Worm (Caenorhabditis elegans) whole organism, young adult: ENCODE results near the gene C08B6.3.
A peak's percentile ranks its signal among the peaks of the same experiment; 100 is the strongest.

Source experiments
- C06A6.2 ChIP-seq: fragments of 200-800 bp; sonication (Bioruptor generic); conservative IDR thresholded peaks from 2 replicates; pipeline ENCODE4 v1.3.6; 2022; ENCODE audit warnings: missing genetic modification characterization, missing compliant biosample characterization
- C17E4.6 ChIP-seq: fragments of 200-800 bp; sonication (Bioruptor generic); IDR thresholded peaks from 2 replicates; pipeline ENCODE4 v1.3.6; 2022; ENCODE audit warnings: missing genetic modification reagents, missing genetic modification characterization, missing compliant biosample characterization
- D2030.7 ChIP-seq: fragments of 200-800 bp; sonication (Bioruptor generic); IDR thresholded peaks from 2 replicates; pipeline ENCODE4 v1.3.6; 2022; ENCODE audit warnings: missing genetic modification reagents, missing genetic modification characterization, missing compliant biosample characterization
- F22D6.2 ChIP-seq: sonication (generic microtip); optimal IDR thresholded peaks from 2 replicates; lab custom pipeline; 2016; ENCODE audit warnings: mild to moderate bottlenecking, missing genetic modification characterization, missing compliant biosample characterization
- F39B2.1 ChIP-seq: fragments of 200-800 bp; sonication (Bioruptor generic); IDR thresholded peaks from 2 replicates; pipeline ENCODE4 v1.3.6; 2022; ENCODE audit warnings: missing genetic modification reagents, missing genetic modification characterization, missing compliant biosample characterization
- Y53G8AR.9 ChIP-seq: fragments of 200-800 bp; sonication (Bioruptor generic); conservative IDR thresholded peaks from 2 replicates; pipeline ENCODE4 v1.3.6; 2022; ENCODE audit warnings: missing genetic modification reagents, missing genetic modification characterization, missing compliant biosample characterization
- attf-3 ChIP-seq: fragments of 200-800 bp; sonication (Bioruptor generic); conservative IDR thresholded peaks from 2 replicates; pipeline ENCODE4 v1.3.6; 2022; ENCODE audit warnings: missing genetic modification reagents, missing genetic modification characterization, missing compliant biosample characterization
- attf-6 ChIP-seq: fragments of 200-800 bp; sonication (Bioruptor generic); IDR thresholded peaks from 2 replicates; pipeline ENCODE4 v1.3.6; 2022; ENCODE audit warnings: missing genetic modification reagents, missing genetic modification characterization, missing compliant biosample characterization
- ceh-91 ChIP-seq: fragments of 200-800 bp; sonication (Bioruptor generic); IDR thresholded peaks from 2 replicates; pipeline ENCODE4 v1.3.6; 2022; ENCODE audit warnings: missing genetic modification reagents, missing genetic modification characterization, missing compliant biosample characterization
- chd-7 ChIP-seq: sonication (generic microtip); optimal IDR thresholded peaks from 2 replicates; lab custom pipeline; 2016; ENCODE audit warnings: mild to moderate bottlenecking, missing genetic modification characterization, moderate library complexity, missing compliant biosample characterization
- efl-1 ChIP-seq: fragments of 150-350 bp; optimal IDR thresholded peaks from 2 replicates; lab custom pipeline; 2014; ENCODE audit warnings: missing biosample characterization, missing genetic modification reagents, missing genetic modification characterization
- egrh-3 ChIP-seq: fragments of 200-800 bp; sonication (Bioruptor generic); IDR thresholded peaks from 2 replicates; pipeline ENCODE4 v1.3.6; 2022; ENCODE audit warnings: missing genetic modification reagents, missing genetic modification characterization, missing compliant biosample characterization
- ekl-4 ChIP-seq: fragments of 200-800 bp; sonication (Bioruptor generic); IDR thresholded peaks from 2 replicates; pipeline ENCODE4 v1.3.6; 2022; ENCODE audit warnings: missing genetic modification reagents, missing genetic modification characterization, missing compliant biosample characterization
- him-1 ChIP-seq: sonication (generic microtip); optimal IDR thresholded peaks from 2 replicates; lab custom pipeline; 2016; ENCODE audit warnings: missing genotype, missing genetic modification reagents, missing genetic modification characterization, missing compliant biosample characterization
- hlh-26 ChIP-seq: fragments of 200-800 bp; sonication (Bioruptor generic); conservative IDR thresholded peaks from 2 replicates; pipeline ENCODE4 v1.3.6; 2022; ENCODE audit warnings: missing genetic modification reagents, missing genetic modification characterization, missing compliant biosample characterization
- hsf-1 ChIP-seq: fragments of 200-800 bp; sonication (Bioruptor generic); IDR thresholded peaks from 2 replicates; pipeline ENCODE4 v1.3.6; 2022; ENCODE audit warnings: missing genetic modification reagents, missing genetic modification characterization, missing compliant biosample characterization
- lag-1 ChIP-seq: fragments of 200-800 bp; sonication (Bioruptor generic); IDR thresholded peaks from 2 replicates; pipeline ENCODE4 v1.3.6; 2022; ENCODE audit warnings: missing genetic modification reagents, missing genetic modification characterization, missing compliant biosample characterization
- lin-26 ChIP-seq: fragments of 200-800 bp; sonication (Bioruptor generic); IDR thresholded peaks from 2 replicates; pipeline ENCODE4 v1.3.6; 2022; ENCODE audit warnings: missing genetic modification reagents, missing genetic modification characterization, missing compliant biosample characterization
- lin-40 ChIP-seq: sonication (generic microtip); optimal IDR thresholded peaks from 2 replicates; lab custom pipeline; 2016; ENCODE audit warnings: missing genetic modification characterization, mild to moderate bottlenecking, missing compliant biosample characterization, missing genotype, missing genetic modification reagents
- madf-3 ChIP-seq: fragments of 200-800 bp; sonication (Bioruptor generic); IDR thresholded peaks from 2 replicates; pipeline ENCODE4 v1.3.6; 2022; ENCODE audit warnings: missing genetic modification reagents, missing genetic modification characterization, missing compliant biosample characterization
- madf-6 ChIP-seq: fragments of 200-800 bp; sonication (Bioruptor generic); IDR thresholded peaks from 2 replicates; pipeline ENCODE4 v1.3.6; 2022; ENCODE audit warnings: missing genetic modification reagents, missing genetic modification characterization, missing compliant biosample characterization
- madf-8 ChIP-seq: fragments of 200-800 bp; sonication (Bioruptor generic); conservative IDR thresholded peaks from 2 replicates; pipeline ENCODE4 v1.3.6; 2022; ENCODE audit warnings: missing genetic modification reagents, missing genetic modification characterization, missing compliant biosample characterization
- mcd-1 ChIP-seq: fragments of 200-800 bp; sonication (Bioruptor generic); IDR thresholded peaks from 2 replicates; pipeline ENCODE4 v1.3.6; 2022; ENCODE audit warnings: missing genetic modification reagents, missing genetic modification characterization, missing compliant biosample characterization
- mxl-1 ChIP-seq: sonication (generic microtip); optimal IDR thresholded peaks from 2 replicates; lab custom pipeline; 2016; ENCODE audit warnings: missing genetic modification characterization, missing compliant biosample characterization
- pbrm-1 ChIP-seq: fragments of 200-800 bp; sonication (Bioruptor generic); IDR thresholded peaks from 2 replicates; pipeline ENCODE4 v1.3.6; 2022; ENCODE audit warnings: missing genetic modification reagents, missing genetic modification characterization, missing compliant biosample characterization
- pha-4 ChIP-seq: fragments of 150-350 bp; sonication (generic microtip); optimal IDR thresholded peaks from 2 replicates; lab custom pipeline; 2014; ENCODE audit warnings: missing biosample characterization, missing genetic modification reagents, missing genetic modification characterization
- rcor-1 ChIP-seq: fragments of 200-800 bp; sonication (Bioruptor generic); IDR thresholded peaks from 2 replicates; pipeline ENCODE4 v1.3.6; 2022; ENCODE audit warnings: missing genetic modification reagents, missing genetic modification characterization, missing compliant biosample characterization
- snpc-1.1 ChIP-seq: sonication (generic microtip); optimal IDR thresholded peaks from 2 replicates; lab custom pipeline; 2017; ENCODE audit warnings: missing genetic modification characterization, mild to moderate bottlenecking, missing compliant biosample characterization, antibody characterized with exemption, moderate library complexity, missing genotype, missing genetic modification reagents; ENCODE audit not compliant: insufficient read depth
- snpc-4 ChIP-seq, 5 experiments: fragments of 150-350 bp in 1 of 5; sonication (generic microtip) in 4 of 5; optimal IDR thresholded peaks; 2 replicates each; lab custom pipeline; 2014 to 2018; ENCODE audit warnings: missing genetic modification characterization in 5 of 5, missing biosample characterization in 3 of 5, antibody characterized with exemption in 2 of 5, mild to moderate bottlenecking in 2 of 5, missing compliant biosample characterization in 2 of 5, missing genotype in 2 of 5, moderate library complexity in 2 of 5, missing genetic modification reagents in 1 of 5
- tlf-1 ChIP-seq: fragments of 200-800 bp; sonication (Bioruptor generic); optimal IDR thresholded peaks from 2 replicates; lab custom pipeline; 2018; ENCODE audit warnings: mild to moderate bottlenecking, missing genetic modification characterization, missing compliant biosample characterization
- unc-62 ChIP-seq: fragments of 150-350 bp; optimal IDR thresholded peaks from 2 replicates; lab custom pipeline; 2014; ENCODE audit warnings: missing biosample characterization, missing genetic modification reagents, missing genetic modification characterization
- xnd-1 ChIP-seq: sonication (generic microtip); optimal IDR thresholded peaks from 2 replicates; lab custom pipeline; 2016; ENCODE audit warnings: missing genotype, missing genetic modification reagents, missing genetic modification characterization, missing compliant biosample characterization
- ztf-26 ChIP-seq: sonication (generic microtip); optimal IDR thresholded peaks from 2 replicates; lab custom pipeline; 2017; ENCODE audit warnings: missing genetic modification characterization, missing compliant biosample characterization
- ztf-28 ChIP-seq: fragments of 200-800 bp; sonication (Bioruptor generic); IDR thresholded peaks from 2 replicates; pipeline ENCODE4 v1.3.6; 2022; ENCODE audit warnings: missing genetic modification reagents, missing genetic modification characterization, missing compliant biosample characterization

C08B6.3 gene

ce11 chrV:10148352-10148751 is 36.3 kb upstream of the C08B6.3 start, which contains the start of gene srsx-26:
Gene srsx-26 (plus strand): TSS chrV:10148652.
- no peak for TF ChIP-seq lag-1 (GFP tag; lab: Robert Waterston, UW)
- no peak for TF ChIP-seq ztf-28 (GFP tag; lab: Robert Waterston, UW)
- no peak for TF ChIP-seq snpc-4 (GFP tag; optimal IDR thresholded peaks at IDR 0.05; lab: Kevin White, UChicago)
- TF ChIP-seq snpc-4 (tag; optimal IDR thresholded peaks at IDR 0.05; lab: Kevin White, UChicago) = no peak
- TF ChIP-seq attf-3 = no peak
- no peak for TF ChIP-seq him-1 (tag; lab: Kevin White, UChicago)
- no peak for TF ChIP-seq ztf-26 (tag; lab: Kevin White, UChicago)
- TF ChIP-seq C06A6.2 (GFP tag; lab: Robert Waterston, UW) = no peak
- no peak for TF ChIP-seq chd-7 (tag; lab: Kevin White, UChicago)
- no peak for TF ChIP-seq F22D6.2 (tag; lab: Kevin White, UChicago)
- TF ChIP-seq pha-4 (tag; lab: Kevin White, UChicago) = no peak

ce11 chrV:10146787-10147186 is 34.7 kb upstream of the C08B6.3 start:
- TF ChIP-seq xnd-1 (tag; lab: Kevin White, UChicago) = no peak
- TF ChIP-seq hlh-26 (GFP tag; lab: Robert Waterston, UW) = no peak
- TF ChIP-seq, all 124 proteins: peak for 0

DNA sequence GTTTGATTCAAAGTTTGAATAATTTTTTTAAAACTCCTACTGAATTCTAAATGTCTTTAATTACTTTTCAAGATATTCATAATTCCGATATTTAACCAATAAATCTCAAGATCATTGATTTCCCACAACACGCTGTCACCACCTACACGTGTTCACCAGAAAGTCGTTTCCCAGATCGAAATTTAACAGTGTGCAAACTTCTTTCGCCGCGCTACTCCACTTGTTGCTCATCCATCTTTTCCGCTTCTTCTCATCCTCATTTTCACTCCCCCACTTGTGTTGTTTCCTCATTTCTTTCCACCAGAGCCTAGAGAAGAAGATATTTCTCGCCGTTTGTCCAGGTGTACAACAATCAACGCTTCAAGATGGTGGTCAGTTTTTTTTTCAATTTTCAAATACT is 33.6 kb upstream of the C08B6.3 start, which contains the start of gene C51E3.9:
TSS of gene C51E3.9 (plus strand) at position 301 of the 400 bp plus-strand sequence.
- TF ChIP-seq C17E4.6 (GFP tag; lab: Robert Waterston, UW) (no peak), lin-40 (tag; lab: Kevin White, UChicago) (no peak), ceh-91 (no peak), unc-62 (GFP tag; lab: Kevin White, UChicago) (no peak), xnd-1 (tag; lab: Kevin White, UChicago) (no peak), madf-8 (no peak), mxl-1 (tag; lab: Kevin White, UChicago) (no peak), efl-1 (GFP tag; lab: Kevin White, UChicago) (no peak), tlf-1 (GFP tag; lab: Kevin White, UChicago) (no peak), snpc-1.1 (no peak)

- 0 out of 2 replicates have a peak, but pooled peaks have one; percentile 38 for TF ChIP-seq Y53G8AR.9 (GFP tag; lab: Robert Waterston, UW)
- peak; percentile 41; the same call in 1 of the 2 replicates for TF ChIP-seq hsf-1 (GFP tag; lab: Robert Waterston, UW)
- TF ChIP-seq mcd-1 (GFP tag; lab: Robert Waterston, UW) = 0 out of 2 replicates have a peak, but pooled peaks have one; percentile 33
- peak; percentile 99 for TF ChIP-seq lin-26
- peak; percentile 71 for TF ChIP-seq attf-6 (GFP tag; lab: Robert Waterston, UW)
- TF ChIP-seq F39B2.1 (GFP tag; lab: Robert Waterston, UW) = 0 out of 2 replicates have a peak, but pooled peaks have one; percentile 37
- 0 out of 2 replicates have a peak, but pooled peaks have one; percentile 59 for TF ChIP-seq ekl-4 (GFP tag; lab: Robert Waterston, UW)
- TF ChIP-seq madf-6 (GFP tag; lab: Robert Waterston, UW) = peak; percentile 55; the same call in 1 of the 2 replicates
- peak; percentile 99 for TF ChIP-seq egrh-3 (GFP tag; lab: Robert Waterston, UW)
- TF ChIP-seq pbrm-1 (GFP tag; lab: Robert Waterston, UW) = peak; percentile 92
- peak; percentile 63 for TF ChIP-seq rcor-1 (GFP tag; lab: Robert Waterston, UW)
- peak; percentile 51 for TF ChIP-seq D2030.7 (GFP tag; lab: Robert Waterston, UW)
- TF ChIP-seq madf-3 = peak; percentile 88
Observed at ce11 chrV:10138582-10138981, 26.5 kb upstream of the C08B6.3 start.
